Fruit fly (Drosophila melanogaster) whole organism, embryonic: ENCODE measurements around the gene CG14515.

Experiments used
- Bdp1 ChIP-seq: fragments of 200-800 bp; sonication (Bioruptor generic); optimal IDR thresholded peaks from 3 replicates; lab custom pipeline; 2016; ENCODE audit warnings: missing biosample characterization, missing genetic modification characterization
- CG11695 ChIP-seq: fragments of 200-800 bp; sonication (Bioruptor generic); IDR thresholded peaks from 3 replicates; pipeline ENCODE4 v1.3.6; 2022; ENCODE audit warnings: missing biosample characterization, missing genetic modification characterization
- CG12155 ChIP-seq: fragments of 200-800 bp; sonication (Bioruptor generic); optimal IDR thresholded peaks from 3 replicates; lab custom pipeline; 2016; ENCODE audit warnings: missing biosample characterization, missing genetic modification characterization
- CG14050 ChIP-seq: fragments of 200-800 bp; sonication (Bioruptor generic); IDR thresholded peaks from 3 replicates; pipeline ENCODE4 v1.3.6; 2022; ENCODE audit warnings: missing biosample characterization, missing genetic modification characterization
- CG15601 ChIP-seq: fragments of 200-800 bp; sonication (Bioruptor generic); optimal IDR thresholded peaks from 3 replicates; lab custom pipeline; 2019; ENCODE audit warnings: missing biosample characterization, mild to moderate bottlenecking, missing genetic modification characterization, moderate library complexity
- CG1602 ChIP-seq: fragments of 200-800 bp; sonication (Bioruptor generic); optimal IDR thresholded peaks from 3 replicates; lab custom pipeline; 2016; ENCODE audit warnings: missing biosample characterization, missing genetic modification characterization
- CG17359 ChIP-seq: fragments of 200-800 bp; sonication (Bioruptor generic); optimal IDR thresholded peaks from 3 replicates; lab custom pipeline; 2018; ENCODE audit warnings: missing biosample characterization, mild to moderate bottlenecking, missing genetic modification characterization, moderate library complexity
- CG18262 ChIP-seq: fragments of 200-800 bp; optimal IDR thresholded peaks from 3 replicates; lab custom pipeline; 2019; ENCODE audit warnings: missing biosample characterization, mild to moderate bottlenecking, missing genetic modification characterization, moderate library complexity
- CG30403 ChIP-seq: fragments of 200-800 bp; sonication (Bioruptor generic); optimal IDR thresholded peaks from 3 replicates; lab custom pipeline; 2016; ENCODE audit warnings: missing biosample characterization, missing genetic modification characterization
- CG3281 ChIP-seq: fragments of 200-800 bp; sonication (Bioruptor generic); optimal IDR thresholded peaks from 3 replicates; lab custom pipeline; 2017; ENCODE audit warnings: missing biosample characterization, mild to moderate bottlenecking, missing genetic modification characterization
- CG4404 ChIP-seq: fragments of 200-800 bp; sonication (Bioruptor generic); IDR thresholded peaks from 2 replicates; pipeline ENCODE4 v1.3.6; 2022; ENCODE audit warnings: missing biosample characterization, missing genetic modification characterization
- CG4617 ChIP-seq: fragments of 200-800 bp; sonication (Bioruptor generic); optimal IDR thresholded peaks from 3 replicates; lab custom pipeline; 2016; ENCODE audit warnings: missing biosample characterization, missing genetic modification characterization, borderline replicate concordance
- CG5245 ChIP-seq: fragments of 200-800 bp; sonication (Bioruptor generic); optimal IDR thresholded peaks from 3 replicates; lab custom pipeline; 2016; ENCODE audit warnings: missing biosample characterization, missing genetic modification characterization
- CG6254 ChIP-seq: fragments of 200-800 bp; sonication (Bioruptor generic); optimal IDR thresholded peaks from 3 replicates; lab custom pipeline; 2017; ENCODE audit warnings: mild to moderate bottlenecking, missing biosample characterization, missing genetic modification reagents, missing genetic modification characterization
- CG7839 ChIP-seq: fragments of 200-800 bp; sonication (Bioruptor generic); optimal IDR thresholded peaks from 3 replicates; lab custom pipeline; 2018; ENCODE audit warnings: missing biosample characterization, mild to moderate bottlenecking, missing genetic modification characterization, moderate library complexity
- Camta ChIP-seq: fragments of 200-800 bp; sonication (Bioruptor generic); optimal IDR thresholded peaks from 2 replicates; lab custom pipeline; 2016; ENCODE audit warnings: missing biosample characterization, missing genetic modification characterization
- Ets97D ChIP-seq: fragments of 200-800 bp; sonication (Bioruptor generic); optimal IDR thresholded peaks from 3 replicates; lab custom pipeline; 2016; ENCODE audit warnings: missing biosample characterization, missing genetic modification characterization
- HmgD ChIP-seq: fragments of 200-800 bp; sonication (Bioruptor generic); optimal IDR thresholded peaks from 3 replicates; lab custom pipeline; 2016; ENCODE audit warnings: missing biosample characterization, missing genetic modification characterization
- Lpt ChIP-seq: fragments of >200 bp; optimal IDR thresholded peaks from 2 replicates; lab custom pipeline; 2018; ENCODE audit warnings: missing biosample characterization, missing genetic modification characterization
- Mad ChIP-seq: fragments of 200-800 bp; sonication (Bioruptor generic); optimal IDR thresholded peaks from 2 replicates; lab custom pipeline; 2016; ENCODE audit warnings: missing biosample characterization, missing genetic modification characterization
- NK7.1 ChIP-seq: fragments of 200-800 bp; sonication (Bioruptor generic); optimal IDR thresholded peaks from 3 replicates; lab custom pipeline; 2016; ENCODE audit warnings: missing biosample characterization, missing genetic modification characterization
- Nf-YA ChIP-seq: fragments of 200-800 bp; sonication (Bioruptor generic); IDR thresholded peaks from 2 replicates; pipeline ENCODE4 v1.3.6; 2022; ENCODE audit warnings: missing biosample characterization, missing genetic modification characterization
- Ptx1 ChIP-seq: fragments of 200-800 bp; sonication (Bioruptor generic); IDR thresholded peaks from 2 replicates; pipeline ENCODE4 v1.3.6; 2022; ENCODE audit warnings: missing biosample characterization, missing genetic modification characterization
- Side ChIP-seq: fragments of 200-800 bp; sonication (Bioruptor generic); optimal IDR thresholded peaks from 2 replicates; lab custom pipeline; 2016; ENCODE audit warnings: missing biosample characterization, missing genetic modification characterization
- Sin3A ChIP-seq: fragments of >200 bp; optimal IDR thresholded peaks from 2 replicates; lab custom pipeline; 2018
- Sry-β ChIP-seq: fragments of 200-800 bp; sonication (Bioruptor generic); optimal IDR thresholded peaks from 2 replicates; lab custom pipeline; 2018; ENCODE audit warnings: missing biosample characterization, mild to moderate bottlenecking, missing genetic modification characterization, moderate library complexity
- Taf1 ChIP-seq: fragments of 200-800 bp; sonication (Bioruptor generic); IDR thresholded peaks from 2 replicates; pipeline ENCODE4 v1.3.6; 2022; ENCODE audit warnings: missing biosample characterization, missing genetic modification characterization
- ara ChIP-seq: fragments of 200-800 bp; sonication (Bioruptor generic); IDR thresholded peaks from 2 replicates; pipeline ENCODE4 v1.3.6; 2022; ENCODE audit warnings: missing biosample characterization, missing genetic modification characterization
- caup ChIP-seq: fragments of 200-800 bp; sonication (Bioruptor generic); optimal IDR thresholded peaks from 3 replicates; lab custom pipeline; 2017; ENCODE audit warnings: missing biosample characterization, mild to moderate bottlenecking, missing genetic modification characterization, moderate library complexity; ENCODE audit not compliant: severe bottlenecking
- chif ChIP-seq, 2 experiments: fragments of 200-800 bp; sonication (Bioruptor generic); optimal IDR thresholded peaks; 3 replicates each; lab custom pipeline; 2016; ENCODE audit warnings: missing biosample characterization in 2 of 2, missing genetic modification characterization in 2 of 2
- chinmo ChIP-seq: fragments of 200-800 bp; sonication (Bioruptor generic); IDR thresholded peaks from 4 replicates; pipeline ENCODE4 v1.3.6; 2022; ENCODE audit warnings: missing biosample characterization, missing genetic modification characterization; ENCODE audit not compliant: partially characterized antibody
- corto ChIP-seq: fragments of 200-800 bp; sonication (Bioruptor generic); optimal IDR thresholded peaks from 2 replicates; lab custom pipeline; 2016; ENCODE audit warnings: missing biosample characterization, mild to moderate bottlenecking, missing genetic modification characterization, moderate library complexity
- crc ChIP-seq: fragments of 200-800 bp; sonication (Bioruptor generic); optimal IDR thresholded peaks from 2 replicates; lab custom pipeline; 2016; ENCODE audit warnings: missing biosample characterization, missing genetic modification characterization
- crp ChIP-seq, 2 experiments: fragments of 200-800 bp; sonication (Bioruptor generic); optimal IDR thresholded peaks; 2 replicates in 1 of 2; 3 replicates in 1 of 2; lab custom pipeline; 2017; ENCODE audit warnings: missing biosample characterization in 2 of 2, missing genetic modification characterization in 2 of 2, mild to moderate bottlenecking in 1 of 2, moderate library complexity in 1 of 2
- dmrt11E ChIP-seq: fragments of 200-800 bp; sonication (Bioruptor generic); optimal IDR thresholded peaks from 3 replicates; lab custom pipeline; 2018; ENCODE audit warnings: missing biosample characterization, mild to moderate bottlenecking, missing genetic modification characterization, moderate library complexity
- dpn ChIP-seq, 2 experiments: fragments of 200-800 bp; sonication (Bioruptor generic); optimal IDR thresholded peaks; 3 replicates each; lab custom pipeline; 2016; ENCODE audit warnings: missing biosample characterization in 2 of 2, missing genetic modification characterization in 2 of 2
- insv ChIP-seq, 2 experiments: fragments of 200-800 bp; sonication (Bioruptor generic); optimal IDR thresholded peaks; 3 replicates each; lab custom pipeline; 2016 to 2018; ENCODE audit warnings: missing biosample characterization in 2 of 2, missing genetic modification characterization in 2 of 2
- jumu ChIP-seq: fragments of 200-800 bp; sonication (Bioruptor generic); optimal IDR thresholded peaks from 3 replicates; lab custom pipeline; 2016; ENCODE audit warnings: missing biosample characterization, missing genetic modification characterization
- mam ChIP-seq: fragments of 200-800 bp; sonication (Bioruptor generic); optimal IDR thresholded peaks from 3 replicates; lab custom pipeline; 2016; ENCODE audit warnings: missing biosample characterization, missing genetic modification characterization
- pan ChIP-seq, 4 experiments: fragments of >200 bp in 3 of 4; fragments of 200-800 bp in 1 of 4; sonication (Bioruptor generic) in 1 of 4; optimal IDR thresholded peaks in 3 of 4; IDR thresholded peaks in 1 of 4; 2 replicates each; pipeline versions ENCODE4 v1.3.6 to Lab custom; 2017 to 2022; ENCODE audit warnings: missing biosample characterization in 2 of 4, missing genetic modification characterization in 2 of 4, mixed read lengths in 1 of 4
- pros ChIP-seq: fragments of 200-800 bp; sonication (Bioruptor generic); optimal IDR thresholded peaks from 3 replicates; lab custom pipeline; 2019; ENCODE audit warnings: missing biosample characterization, mild to moderate bottlenecking, missing genetic modification characterization, moderate library complexity
- pum ChIP-seq: fragments of 200-800 bp; sonication (Bioruptor generic); optimal IDR thresholded peaks from 2 replicates; lab custom pipeline; 2016; ENCODE audit warnings: missing biosample characterization, missing genetic modification characterization
- ro ChIP-seq: fragments of 200-800 bp; sonication (Bioruptor generic); IDR thresholded peaks from 2 replicates; pipeline ENCODE4 v1.3.6; 2022; ENCODE audit warnings: missing biosample characterization, missing genetic modification characterization
- row ChIP-seq: fragments of 200-800 bp; sonication (Bioruptor generic); IDR thresholded peaks from 3 replicates; pipeline ENCODE4 v1.3.6; 2022; ENCODE audit warnings: missing biosample characterization, missing genetic modification characterization
- schlank ChIP-seq: fragments of 200-800 bp; sonication (Bioruptor generic); optimal IDR thresholded peaks from 2 replicates; lab custom pipeline; 2018; ENCODE audit warnings: missing biosample characterization, mild to moderate bottlenecking, missing genetic modification characterization
- sim ChIP-seq: fragments of 200-800 bp; sonication (Bioruptor generic); IDR thresholded peaks from 2 replicates; pipeline ENCODE4 v1.3.6; 2022; ENCODE audit warnings: missing biosample characterization, missing genetic modification characterization
- sob ChIP-seq: fragments of 200-800 bp; sonication (Bioruptor generic); IDR thresholded peaks from 2 replicates; pipeline ENCODE4 v1.3.6; 2022; ENCODE audit warnings: missing biosample characterization, missing genetic modification characterization
- sqz ChIP-seq: fragments of 200-800 bp; sonication (Bioruptor generic); optimal IDR thresholded peaks from 3 replicates; lab custom pipeline; 2018; ENCODE audit warnings: missing biosample characterization, mild to moderate bottlenecking, missing genetic modification characterization
- stc ChIP-seq: fragments of 200-800 bp; sonication (Bioruptor generic); IDR thresholded peaks from 2 replicates; pipeline ENCODE4 v1.3.6; 2022; ENCODE audit warnings: missing biosample characterization, missing genetic modification characterization
- sug ChIP-seq: fragments of 200-800 bp; optimal IDR thresholded peaks from 2 replicates; lab custom pipeline; 2019; ENCODE audit warnings: missing biosample characterization, mild to moderate bottlenecking, missing genetic modification characterization, moderate library complexity

Gene CG14515

dm6 chr3R:29151621-29152092 lies 45.7 kb upstream of the CG14515 start, which contains the start of gene eIF2D (continued):
- TF ChIP-seq schlank (tag; lab: Kevin White, UChicago): no peak
- peak; percentile 20 for TF ChIP-seq HmgD
- TF ChIP-seq NK7.1 (GFP tag; lab: Kevin White, UChicago): peak; percentile 18
- TF ChIP-seq ara (GFP tag; lab: Robert Waterston, UW): peak; percentile 70; the same call in 1 of the 2 replicates
- TF ChIP-seq pros (GFP tag; lab: Kevin White, UChicago): peak; percentile 90
- TF ChIP-seq Mad (GFP tag; lab: Kevin White, UChicago): peak; percentile 42
- peak; percentile 17 for TF ChIP-seq Sin3A (lab: Kevin White, UChicago)
- peak; percentile 47 for TF ChIP-seq CG4617 (GFP tag; lab: Kevin White, UChicago)
- peak; percentile 68 for TF ChIP-seq CG3281 (GFP tag; lab: Kevin White, UChicago)
- TF ChIP-seq CG14050 (GFP tag; lab: Robert Waterston, UW): peak; percentile 15; the same call in 1 of the 3 replicates
- peak; percentile 78 for TF ChIP-seq CG11695 (GFP tag; lab: Robert Waterston, UW)
- no peak for TF ChIP-seq pan (optimal IDR thresholded peaks at IDR 0.05; lab: Kevin White, UChicago)
- TF ChIP-seq pan (GFP tag; optimal IDR thresholded peaks at IDR 0.05 in 1 of 2, IDR thresholded peaks at IDR 0.05 in 1 of 2): peak in 1 of 2 experiments; percentile 72
- peak; percentile 28 for TF ChIP-seq jumu (GFP tag; lab: Kevin White, UChicago)
- peak; percentile 20 for TF ChIP-seq Bdp1 (GFP tag; lab: Kevin White, UChicago)
- 0 out of 2 replicates have a peak, but pooled peaks have one; percentile 31 for TF ChIP-seq Taf1 (GFP tag; lab: Robert Waterston, UW)
- TF ChIP-seq insv (GFP tag; optimal IDR thresholded peaks at IDR 0.05; lab: Kevin White, UChicago): peak in 1 of 2 experiments; percentile 41
- no peak for TF ChIP-seq Nf-YA
- TF ChIP-seq crp (GFP tag; optimal IDR thresholded peaks at IDR 0.05; lab: Kevin White, UChicago): peak in 1 of 2 experiments; percentile 57
- TF ChIP-seq CG5245 (GFP tag; lab: Kevin White, UChicago): peak; percentile 22
- no peak for TF ChIP-seq Lpt (GFP tag; lab: Kevin White, UChicago)
- TF ChIP-seq stc (GFP tag; lab: Robert Waterston, UW): peak; percentile 45; the same call in 1 of the 2 replicates
- peak; percentile 36 for TF ChIP-seq crc (GFP tag; lab: Kevin White, UChicago)
- TF ChIP-seq mam (GFP tag; lab: Kevin White, UChicago): peak; percentile 45
- peak; percentile 67 for TF ChIP-seq CG30403 (GFP tag; lab: Kevin White, UChicago)
- peak; percentile 37 for TF ChIP-seq chif (GFP tag; optimal IDR thresholded peaks at IDR 0.05; lab: Kevin White, UChicago)
- TF ChIP-seq CG1602 (GFP tag; lab: Kevin White, UChicago): peak; percentile 22
- TF ChIP-seq ro (GFP tag; lab: Robert Waterston, UW): no peak
- TF ChIP-seq CG17359 (tag; lab: Kevin White, UChicago): peak; percentile 63
- TF ChIP-seq Camta: peak; percentile 46
- peak; percentile 67 for TF ChIP-seq CG7839
- TF ChIP-seq CG15601 (tag; lab: Kevin White, UChicago): peak; percentile 32
- TF ChIP-seq CG18262 (tag; lab: Kevin White, UChicago): peak; percentile 72
- no peak for TF ChIP-seq chinmo
- no peak for TF ChIP-seq sqz (GFP tag; lab: Kevin White, UChicago)
- TF ChIP-seq Sry-β (GFP tag; lab: Kevin White, UChicago): peak; percentile 95
- TF ChIP-seq CG6254 (GFP tag; lab: Kevin White, UChicago): peak; percentile 43
- TF ChIP-seq corto (GFP tag; lab: Kevin White, UChicago): no peak
- peak; percentile 51 for TF ChIP-seq sug (tag; lab: Kevin White, UChicago)
- peak; percentile 41 for TF ChIP-seq dmrt11E (tag; lab: Kevin White, UChicago)
- TF ChIP-seq row (GFP tag; lab: Robert Waterston, UW): peak; percentile 87
- peak; percentile 36 for TF ChIP-seq CG12155 (GFP tag; lab: Kevin White, UChicago)
- TF ChIP-seq dpn (GFP tag; optimal IDR thresholded peaks at IDR 0.05; lab: Kevin White, UChicago): peak; percentile 29 to 50
- peak; percentile 68 for TF ChIP-seq caup
- no peak for TF ChIP-seq sim (GFP tag; lab: Robert Waterston, UW)
- TF ChIP-seq Ets97D (GFP tag; lab: Kevin White, UChicago): peak; percentile 35
- TF ChIP-seq Side (GFP tag; lab: Kevin White, UChicago): peak; percentile 9
- TF ChIP-seq Ptx1 (GFP tag; lab: Robert Waterston, UW): peak; percentile 53
- peak; percentile 51; the same call in 1 of the 2 replicates for TF ChIP-seq sob (GFP tag; lab: Robert Waterston, UW)
- TF ChIP-seq CG4404 (GFP tag; lab: Robert Waterston, UW): 0 out of 2 replicates have a peak, but pooled peaks have one; percentile 23
- no peak for TF ChIP-seq pum (GFP tag; lab: Kevin White, UChicago)
